Worm (Caenorhabditis elegans) whole organism, L4 larva: ENCODE measurements around the gene miz-1.

ENCODE experiments used
- F49E8.2 ChIP-seq: sonication (generic microtip); optimal IDR thresholded peaks from 2 replicates; lab custom pipeline; 2016; ENCODE audit warnings: missing compliant biosample characterization, mild to moderate bottlenecking, missing genetic modification characterization, borderline replicate concordance
- T26A8.4 ChIP-seq: fragments of 200-800 bp; sonication (Bioruptor generic); IDR thresholded peaks from 2 replicates; pipeline ENCODE4 v1.3.6; 2022; ENCODE audit warnings: missing genetic modification characterization, missing compliant biosample characterization
- Y105C5A.15 ChIP-seq: fragments of 200-800 bp; sonication (Bioruptor generic); IDR thresholded peaks from 2 replicates; pipeline ENCODE4 v1.3.6; 2022; ENCODE audit warnings: missing genetic modification characterization, missing compliant biosample characterization
- Y48G9A.11 ChIP-seq: fragments of 200-800 bp; sonication (Bioruptor generic); IDR thresholded peaks from 2 replicates; pipeline ENCODE4 v1.3.6; 2022; ENCODE audit warnings: missing genetic modification reagents, missing genetic modification characterization, missing compliant biosample characterization
- Y75B8A.6 ChIP-seq: fragments of 200-800 bp; sonication (Bioruptor generic); IDR thresholded peaks from 2 replicates; pipeline ENCODE4 v1.3.6; 2022; ENCODE audit warnings: missing genetic modification reagents, missing genetic modification characterization, missing compliant biosample characterization
- ZK337.2 ChIP-seq: fragments of 200-800 bp; sonication (Bioruptor generic); IDR thresholded peaks from 2 replicates; pipeline ENCODE4 v1.3.6; 2022; ENCODE audit warnings: missing genetic modification reagents, missing genetic modification characterization, missing compliant biosample characterization
- aha-1 ChIP-seq: fragments of 150-350 bp; peaks from one replicate; lab custom pipeline; 2014; ENCODE audit warnings: missing biosample characterization, missing genetic modification characterization
- ama-1 ChIP-seq: fragments of 150-350 bp; optimal IDR thresholded peaks from 2 replicates; lab custom pipeline; 2014; ENCODE audit warnings: inconsistent platforms, mixed read lengths
- arid-1 ChIP-seq: fragments of 200-800 bp; sonication (Bioruptor generic); conservative IDR thresholded peaks from 2 replicates; pipeline ENCODE4 v1.3.6; 2022; ENCODE audit warnings: missing genetic modification reagents, missing genetic modification characterization, missing compliant biosample characterization
- attf-4 ChIP-seq: sonication (generic microtip); optimal IDR thresholded peaks from 3 replicates; lab custom pipeline; 2017; ENCODE audit warnings: missing biosample characterization, missing genetic modification characterization
- ceh-28 ChIP-seq: fragments of 150-350 bp; optimal IDR thresholded peaks from 2 replicates; lab custom pipeline; 2014; ENCODE audit warnings: missing biosample characterization, missing genetic modification reagents, missing genetic modification characterization
- ceh-32 ChIP-seq: sonication (generic microtip); optimal IDR thresholded peaks from 2 replicates; lab custom pipeline; 2016; ENCODE audit warnings: mild to moderate bottlenecking, missing genetic modification characterization, missing compliant biosample characterization; ENCODE audit not compliant: poor library complexity
- ceh-62 ChIP-seq: sonication (generic microtip); optimal IDR thresholded peaks from 2 replicates; lab custom pipeline; 2017; ENCODE audit warnings: missing biosample characterization, missing genetic modification characterization
- ceh-82 ChIP-seq: sonication (generic microtip); optimal IDR thresholded peaks from 2 replicates; lab custom pipeline; 2017; ENCODE audit warnings: missing biosample characterization, missing genetic modification characterization
- ctbp-1 ChIP-seq: fragments of 200-800 bp; sonication (Bioruptor generic); IDR thresholded peaks from 2 replicates; pipeline ENCODE4 v1.3.6; 2022; ENCODE audit warnings: missing genetic modification reagents, missing genetic modification characterization, missing compliant biosample characterization
- daf-12 ChIP-seq: fragments of 150-350 bp; optimal IDR thresholded peaks from 2 replicates; lab custom pipeline; 2014; ENCODE audit warnings: missing biosample characterization, missing genetic modification reagents, missing genetic modification characterization
- daf-16 ChIP-seq, 3 experiments: sonication (generic microtip); optimal IDR thresholded peaks; 2 replicates each; lab custom pipeline; 2016 to 2017; ENCODE audit warnings: missing genetic modification characterization in 3 of 3, missing genetic modification reagents in 3 of 3, mild to moderate bottlenecking in 2 of 3, missing compliant biosample characterization in 2 of 3, missing biosample characterization in 1 of 3, moderate library complexity in 1 of 3
- daf-19 ChIP-seq: fragments of 200-800 bp; sonication (Bioruptor generic); conservative IDR thresholded peaks from 2 replicates; pipeline ENCODE4 v1.3.6; 2022; ENCODE audit warnings: missing genetic modification characterization, missing compliant biosample characterization
- dmd-6 ChIP-seq: fragments of 200-800 bp; sonication (Bioruptor generic); IDR thresholded peaks from 2 replicates; pipeline ENCODE4 v1.3.6; 2022; ENCODE audit warnings: missing genetic modification reagents, missing genetic modification characterization, missing compliant biosample characterization
- dmd-8 ChIP-seq: fragments of 200-800 bp; sonication (Bioruptor generic); IDR thresholded peaks from 2 replicates; pipeline ENCODE4 v1.3.6; 2022; ENCODE audit warnings: missing genetic modification characterization, missing compliant biosample characterization
- dpl-1 ChIP-seq: fragments of 150-350 bp; optimal IDR thresholded peaks from 2 replicates; lab custom pipeline; 2014; ENCODE audit warnings: missing biosample characterization, missing genetic modification reagents, missing genetic modification characterization
- fkh-10 ChIP-seq: fragments of 150-350 bp; optimal IDR thresholded peaks from 2 replicates; lab custom pipeline; 2014; ENCODE audit warnings: missing biosample characterization, missing genetic modification reagents, missing genetic modification characterization
- gei-8 ChIP-seq: fragments of 200-800 bp; sonication (Bioruptor generic); optimal IDR thresholded peaks from 2 replicates; lab custom pipeline; 2018; ENCODE audit warnings: mild to moderate bottlenecking, missing genetic modification characterization, missing compliant biosample characterization
- hlh-11 ChIP-seq: fragments of 200-800 bp; sonication (Bioruptor generic); optimal IDR thresholded peaks from 2 replicates; lab custom pipeline; 2018; ENCODE audit warnings: mild to moderate bottlenecking, missing genetic modification characterization, missing compliant biosample characterization
- hlh-30 ChIP-seq: sonication (generic microtip); optimal IDR thresholded peaks from 2 replicates; lab custom pipeline; 2017; ENCODE audit warnings: antibody characterized with exemption, mild to moderate bottlenecking, missing genetic modification characterization, missing compliant biosample characterization; ENCODE audit not compliant: insufficient read depth
- hmg-1.1 ChIP-seq: fragments of 200-800 bp; sonication (Bioruptor generic); IDR thresholded peaks from 2 replicates; pipeline ENCODE4 v1.3.6; 2022; ENCODE audit warnings: missing genetic modification reagents, missing genetic modification characterization, missing compliant biosample characterization
- lim-7 ChIP-seq: fragments of 200-800 bp; sonication (Bioruptor generic); IDR thresholded peaks from 2 replicates; pipeline ENCODE4 v1.3.6; 2022; ENCODE audit warnings: missing genetic modification characterization, missing compliant biosample characterization
- lin-1 ChIP-seq: fragments of 200-800 bp; sonication (Bioruptor generic); IDR thresholded peaks from 2 replicates; pipeline ENCODE4 v1.3.6; 2022; ENCODE audit warnings: missing genetic modification reagents, missing genetic modification characterization, missing compliant biosample characterization
- lin-13 ChIP-seq: fragments of 150-350 bp; optimal IDR thresholded peaks from 2 replicates; lab custom pipeline; 2014; ENCODE audit warnings: missing biosample characterization, missing genetic modification reagents, missing genetic modification characterization
- lin-15B ChIP-seq: fragments of 150-350 bp; sonication (generic microtip); optimal IDR thresholded peaks from 3 replicates; lab custom pipeline; 2014; ENCODE audit warnings: missing biosample characterization, missing genetic modification characterization
- lin-29 ChIP-seq: fragments of 200-800 bp; sonication (Bioruptor generic); IDR thresholded peaks from 2 replicates; pipeline ENCODE4 v1.3.6; 2022; ENCODE audit warnings: missing genetic modification reagents, missing genetic modification characterization, missing compliant biosample characterization
- madf-5 ChIP-seq, 2 experiments: fragments of 200-800 bp; sonication (Bioruptor generic); IDR thresholded peaks; 2 replicates each; pipeline ENCODE4 v1.3.6; 2022; ENCODE audit warnings: missing compliant biosample characterization in 2 of 2, missing genetic modification characterization in 2 of 2
- mes-2 ChIP-seq: sonication (generic microtip); optimal IDR thresholded peaks from 2 replicates; lab custom pipeline; 2016; ENCODE audit warnings: missing genotype, mild to moderate bottlenecking, missing genetic modification characterization, missing compliant biosample characterization; ENCODE audit not compliant: poor library complexity, severe bottlenecking
- mxl-2 ChIP-seq: fragments of 200-800 bp; sonication (Bioruptor generic); conservative IDR thresholded peaks from 2 replicates; pipeline ENCODE4 v1.3.6; 2022; ENCODE audit warnings: missing genetic modification reagents, missing genetic modification characterization, missing compliant biosample characterization
- mxl-3 ChIP-seq: fragments of 200-800 bp; sonication (Bioruptor generic); optimal IDR thresholded peaks from 2 replicates; lab custom pipeline; 2018; ENCODE audit warnings: mild to moderate bottlenecking, missing genetic modification characterization, missing compliant biosample characterization
- nhr-237 ChIP-seq: sonication (generic microtip); optimal IDR thresholded peaks from 2 replicates; lab custom pipeline; 2017; ENCODE audit warnings: missing biosample characterization, missing genetic modification characterization
- nhr-28 ChIP-seq: fragments of 150-350 bp; optimal IDR thresholded peaks from 2 replicates; lab custom pipeline; 2014; ENCODE audit warnings: missing biosample characterization, missing genetic modification characterization
- nhr-6 ChIP-seq: fragments of 150-350 bp; optimal IDR thresholded peaks from 2 replicates; lab custom pipeline; 2014; ENCODE audit warnings: missing biosample characterization, missing genetic modification characterization
- nhr-76 ChIP-seq: fragments of 150-350 bp; optimal IDR thresholded peaks from 2 replicates; lab custom pipeline; 2014; ENCODE audit warnings: missing biosample characterization, missing genetic modification characterization
- nhr-77 ChIP-seq: fragments of 150-350 bp; optimal IDR thresholded peaks from 2 replicates; lab custom pipeline; 2014; ENCODE audit warnings: missing biosample characterization, missing genetic modification characterization
- php-3 ChIP-seq: fragments of 200-800 bp; sonication (Bioruptor generic); IDR thresholded peaks from 2 replicates; pipeline ENCODE4 v1.3.6; 2022; ENCODE audit warnings: missing genetic modification reagents, missing genetic modification characterization, missing compliant biosample characterization
- pqm-1 ChIP-seq: sonication (generic microtip); optimal IDR thresholded peaks from 2 replicates; lab custom pipeline; 2017; ENCODE audit warnings: missing biosample characterization, missing genetic modification characterization
- set-16 ChIP-seq: fragments of 200-800 bp; sonication (Bioruptor generic); IDR thresholded peaks from 2 replicates; pipeline ENCODE4 v1.3.6; 2022; ENCODE audit warnings: missing genetic modification reagents, missing genetic modification characterization, missing compliant biosample characterization
- snpc-1.2 ChIP-seq: fragments of 200-800 bp; sonication (Bioruptor generic); IDR thresholded peaks from 2 replicates; pipeline ENCODE4 v1.3.6; 2022; ENCODE audit warnings: missing genetic modification reagents, missing genetic modification characterization, missing compliant biosample characterization
- spr-1 ChIP-seq: sonication (generic microtip); optimal IDR thresholded peaks from 2 replicates; lab custom pipeline; 2016; ENCODE audit warnings: mild to moderate bottlenecking, missing genetic modification characterization, missing compliant biosample characterization
- tag-97 ChIP-seq: fragments of 200-800 bp; sonication (Bioruptor generic); IDR thresholded peaks from 2 replicates; pipeline ENCODE4 v1.3.6; 2022; ENCODE audit warnings: missing genetic modification characterization, missing compliant biosample characterization
- unc-130 ChIP-seq: sonication (generic microtip); optimal IDR thresholded peaks from 2 replicates; lab custom pipeline; 2016; ENCODE audit warnings: missing genetic modification reagents, missing genetic modification characterization, missing compliant biosample characterization
- unc-39 ChIP-seq: sonication (generic microtip); optimal IDR thresholded peaks from 2 replicates; lab custom pipeline; 2017; ENCODE audit warnings: missing biosample characterization, missing genetic modification characterization
- unc-62 ChIP-seq, 3 experiments: fragments of 150-350 bp in 1 of 3; sonication (generic microtip); optimal IDR thresholded peaks in 2 of 3; peaks in 1 of 3; 1 replicate in 1 of 3; 2 replicates in 2 of 3; lab custom pipeline; 2014 to 2017; ENCODE audit warnings: missing biosample characterization in 3 of 3, missing genetic modification characterization in 3 of 3, missing genetic modification reagents in 3 of 3, missing genotype in 1 of 3
- vab-7 ChIP-seq: fragments of 200-800 bp; sonication (Bioruptor generic); IDR thresholded peaks from 2 replicates; pipeline ENCODE4 v1.3.6; 2022; ENCODE audit warnings: missing genetic modification reagents, missing genetic modification characterization, missing compliant biosample characterization
- zip-11 ChIP-seq: fragments of 200-800 bp; sonication (Bioruptor generic); IDR thresholded peaks from 2 replicates; pipeline ENCODE4 v1.3.6; 2022; ENCODE audit warnings: missing genetic modification characterization, missing compliant biosample characterization
- zip-2 ChIP-seq: fragments of 150-350 bp; optimal IDR thresholded peaks from 2 replicates; lab custom pipeline; 2014; ENCODE audit warnings: missing biosample characterization, missing genetic modification characterization

miz-1 gene

DNA sequence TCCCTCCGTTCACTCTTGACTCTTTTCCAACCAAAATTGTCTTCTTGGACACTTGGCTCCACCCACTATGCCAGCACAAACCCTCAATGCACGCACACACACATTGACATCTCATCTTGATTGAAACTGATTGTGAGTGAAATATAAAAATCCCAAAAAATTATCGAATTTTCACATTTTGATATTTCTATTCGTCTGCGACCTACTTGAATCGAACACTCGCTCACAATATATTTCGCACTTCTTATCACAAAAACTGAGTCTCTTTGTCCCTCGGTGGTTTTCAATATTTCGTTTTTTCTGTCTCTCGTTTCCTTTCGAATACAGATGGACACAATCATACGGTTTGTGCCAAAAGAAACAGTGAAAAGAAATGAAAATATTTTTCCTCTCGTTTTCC, 7.9 kb downstream of the miz-1 start (continued):
- no peak for TF ChIP-seq Y105C5A.15 (GFP tag; lab: Robert Waterston, UW)
- no peak for TF ChIP-seq unc-39 (tag; lab: Kevin White, UChicago)
- no peak for TF ChIP-seq ceh-28 (tag; lab: Kevin White, UChicago)
- no peak for TF ChIP-seq Y75B8A.6 (GFP tag; lab: Robert Waterston, UW)
- TF ChIP-seq spr-1 (tag; lab: Kevin White, UChicago) = no peak
- TF ChIP-seq ZK337.2 = no peak
- peak; percentile 69 for TF ChIP-seq hlh-11 (tag; lab: Kevin White, UChicago)
- TF ChIP-seq unc-62 (GFP tag; optimal IDR thresholded peaks at IDR 0.05 in 1 of 2; lab: Kevin White, UChicago) = peak in 1 of 2 experiments; percentile 76
- TF ChIP-seq unc-62 (tag; optimal IDR thresholded peaks at IDR 0.05; lab: Kevin White, UChicago) = no peak
- TF ChIP-seq ctbp-1 (GFP tag; lab: Robert Waterston, UW) = no peak
- no peak for TF ChIP-seq nhr-237 (tag; lab: Kevin White, UChicago)
- no peak for TF ChIP-seq nhr-77 (tag; lab: Kevin White, UChicago)
- TF ChIP-seq ceh-82 = no peak
- TF ChIP-seq zip-11 (GFP tag; lab: Robert Waterston, UW) = no peak
- peak; percentile 51 for TF ChIP-seq aha-1
- TF ChIP-seq fkh-10 (GFP tag; lab: Kevin White, UChicago) = no peak
- TF ChIP-seq dpl-1 (GFP tag; lab: Kevin White, UChicago) = no peak
- TF ChIP-seq nhr-6 (tag; lab: Kevin White, UChicago) = no peak
- TF ChIP-seq arid-1 (GFP tag; lab: Robert Waterston, UW) = no peak
- TF ChIP-seq F49E8.2 (tag; lab: Kevin White, UChicago) = no peak
- TF ChIP-seq pqm-1 (tag; lab: Kevin White, UChicago) = peak; percentile 34
- TF ChIP-seq daf-16 (GFP tag; optimal IDR thresholded peaks at IDR 0.05; lab: Kevin White, UChicago) = no peak
- TF ChIP-seq daf-16 (tag; optimal IDR thresholded peaks at IDR 0.05; lab: Kevin White, UChicago) = peak; percentile 73
- no peak for TF ChIP-seq Y48G9A.11 (GFP tag; lab: Robert Waterston, UW)
- TF ChIP-seq mxl-3 (GFP tag; lab: Kevin White, UChicago) = peak; percentile 17
- no peak for TF ChIP-seq mes-2
- TF ChIP-seq lim-7 (GFP tag; lab: Robert Waterston, UW) = no peak
- TF ChIP-seq dmd-6 (GFP tag; lab: Robert Waterston, UW) = peak; percentile 67
- no peak for TF ChIP-seq gei-8
- no peak for TF ChIP-seq T26A8.4 (GFP tag; lab: Robert Waterston, UW)
- no peak for TF ChIP-seq ceh-32 (tag; lab: Kevin White, UChicago)
- TF ChIP-seq madf-5 (GFP tag; IDR thresholded peaks at IDR 0.05; lab: Robert Waterston, UW) = no peak
- TF ChIP-seq lin-13 (GFP tag; lab: Kevin White, UChicago) = no peak
- TF ChIP-seq ceh-62 (tag; lab: Kevin White, UChicago) = no peak
- no peak for TF ChIP-seq mxl-2 (GFP tag; lab: Robert Waterston, UW)
- no peak for TF ChIP-seq ama-1 (lab: Kevin White, UChicago)
- TF ChIP-seq dmd-8 (GFP tag; lab: Robert Waterston, UW) = no peak
- no peak for TF ChIP-seq lin-29
- no peak for TF ChIP-seq lin-1 (GFP tag; lab: Robert Waterston, UW)
- TF ChIP-seq attf-4 (tag; lab: Kevin White, UChicago) = no peak
- no peak for TF ChIP-seq php-3 (GFP tag; lab: Robert Waterston, UW)
- no peak for TF ChIP-seq set-16
- TF ChIP-seq zip-2 (tag; lab: Kevin White, UChicago) = no peak
- no peak for TF ChIP-seq tag-97
- no peak for TF ChIP-seq hlh-30 (tag; lab: Kevin White, UChicago)
- TF ChIP-seq unc-130 (GFP tag; lab: Kevin White, UChicago) = no peak
- TF ChIP-seq daf-19 (GFP tag; lab: Robert Waterston, UW) = no peak
- TF ChIP-seq snpc-1.2 (GFP tag; lab: Robert Waterston, UW) = no peak
- 0 out of 2 replicates have a peak, but pooled peaks have one; percentile 22 for TF ChIP-seq hmg-1.1 (GFP tag; lab: Robert Waterston, UW)
- TF ChIP-seq nhr-28 = peak; percentile 61
- TF ChIP-seq lin-15B (tag; lab: Kevin White, UChicago) = no peak
- no peak for TF ChIP-seq daf-12
- TF ChIP-seq nhr-76 (tag; lab: Kevin White, UChicago) = no peak
- TF ChIP-seq vab-7 = no peak
